Fruit fly (Drosophila melanogaster): ENCODE results near the gene ChAT.

Gene ChAT

dm6 chr3R:18741027-18741843 is 35.9 kb downstream of the ChAT start (continued):
- peak; percentile 91 for TF ChIP-seq CG9437 (GFP tag; optimal IDR thresholded peaks at IDR 0.05)
- TF ChIP-seq NfI (GFP tag; optimal IDR thresholded peaks at IDR 0.05) = peak; percentile 96
- TF ChIP-seq sima (GFP tag; optimal IDR thresholded peaks at IDR 0.05) = no peak
- TF ChIP-seq ERR (GFP tag; optimal IDR thresholded peaks at IDR 0.05) = peak; percentile 60
- peak; percentile 77 for TF ChIP-seq CG18011 (GFP tag; optimal IDR thresholded peaks at IDR 0.05)
- peak; percentile 94 for TF ChIP-seq stc (GFP tag; IDR thresholded peaks at IDR 0.05)
- peak; percentile 97 for TF ChIP-seq CG12391 (tag; optimal IDR thresholded peaks at IDR 0.05)
- TF ChIP-seq CG4404 (GFP tag; IDR thresholded peaks at IDR 0.05) = peak; percentile 86
- peak; percentile 92 for TF ChIP-seq jigr1 (GFP tag; IDR thresholded peaks at IDR 0.05)
- TF ChIP-seq shn (GFP tag; optimal IDR thresholded peaks at IDR 0.05) = peak; percentile 57
- peak; percentile 89 for TF ChIP-seq dati (GFP tag; IDR thresholded peaks at IDR 0.05)
- TF ChIP-seq CG14710 (tag; optimal IDR thresholded peaks at IDR 0.05) = peak; percentile 95
- peak; percentile 92 for TF ChIP-seq CG1603 (tag; optimal IDR thresholded peaks at IDR 0.05)
- no peak for TF ChIP-seq Doc3 (GFP tag; IDR thresholded peaks at IDR 0.05; ENCODE audit: partially characterized antibody)
- TF ChIP-seq Dll (GFP tag; IDR thresholded peaks at IDR 0.05; ENCODE audit: partially characterized antibody) = no peak
- no peak for TF ChIP-seq fru (optimal IDR thresholded peaks at IDR 0.05)
- TF ChIP-seq Sox100B (GFP tag; optimal IDR thresholded peaks at IDR 0.05) = peak; percentile 96
- peak; percentile 93 for TF ChIP-seq Spps (tag; optimal IDR thresholded peaks at IDR 0.05)
- TF ChIP-seq Awh (GFP tag; IDR thresholded peaks at IDR 0.05) = peak; percentile 95
- TF ChIP-seq pita (GFP tag; optimal IDR thresholded peaks at IDR 0.05) = no peak
- peak; percentile 98 for TF ChIP-seq CG9932 (GFP tag; IDR thresholded peaks at IDR 0.05)
- TF ChIP-seq CG32532 (GFP tag; IDR thresholded peaks at IDR 0.05) = peak; percentile 98
- TF ChIP-seq Kr (GFP tag; optimal IDR thresholded peaks at IDR 0.05) = no peak
- peak; percentile 87 for TF ChIP-seq crol (GFP tag; IDR thresholded peaks at IDR 0.05)
- peak; percentile 94 for TF ChIP-seq CG32767 (GFP tag; IDR thresholded peaks at IDR 0.05)
- TF ChIP-seq CG31441 (GFP tag; IDR thresholded peaks at IDR 0.05) = peak; percentile 97
- peak; percentile 37 for TF ChIP-seq stwl (tag; optimal IDR thresholded peaks at IDR 0.05)
- peak; percentile 98 for TF ChIP-seq CG8924 (tag; optimal IDR thresholded peaks at IDR 0.05)
- TF ChIP-seq CG30020 (tag; optimal IDR thresholded peaks at IDR 0.05) = peak; percentile 76
- TF ChIP-seq gt (GFP tag; IDR thresholded peaks at IDR 0.05) = peak; percentile 85
- peak; percentile 73 for TF ChIP-seq CG2116 (GFP tag; optimal IDR thresholded peaks at IDR 0.05)
- peak; percentile 89 for TF ChIP-seq CG33557 (GFP tag; optimal IDR thresholded peaks at IDR 0.05)
- TF ChIP-seq CG14860 (GFP tag; IDR thresholded peaks at IDR 0.05; ENCODE audit: partially characterized antibody) = no peak
- TF ChIP-seq cad (GFP tag; optimal IDR thresholded peaks at IDR 0.05) = no peak
- TF ChIP-seq CkIIα-i1 (GFP tag; IDR thresholded peaks at IDR 0.05) = peak; percentile 77
- peak; percentile 91 for TF ChIP-seq CG2202 (tag; optimal IDR thresholded peaks at IDR 0.05)
- peak; percentile 66 for TF ChIP-seq CG17912 (GFP tag; optimal IDR thresholded peaks at IDR 0.05)
- TF ChIP-seq wek (GFP tag; optimal IDR thresholded peaks at IDR 0.05) = peak; percentile 67
- TF ChIP-seq CG5245 (GFP tag; optimal IDR thresholded peaks at IDR 0.05) = peak; percentile 94
- peak; percentile 93 for TF ChIP-seq CG6272 (GFP tag; IDR thresholded peaks at IDR 0.05)
- TF ChIP-seq CG13123 (GFP tag; optimal IDR thresholded peaks at IDR 0.05) = peak; percentile 80
- peak; percentile 92 for TF ChIP-seq ATbp (GFP tag; optimal IDR thresholded peaks at IDR 0.05)
- TF ChIP-seq Mrtf (GFP tag; IDR thresholded peaks at IDR 0.05) = peak; percentile 95
- peak; percentile 97 for TF ChIP-seq Med (GFP tag)
- TF ChIP-seq CoRest (tag; optimal IDR thresholded peaks at IDR 0.05) = peak; percentile 98
- peak; percentile 94 for TF ChIP-seq nau (GFP tag; optimal IDR thresholded peaks at IDR 0.05)
- TF ChIP-seq Atf6 (GFP tag; IDR thresholded peaks at IDR 0.05) = peak; percentile 98
- no peak for TF ChIP-seq HLH4C (GFP tag; IDR thresholded peaks at IDR 0.05; ENCODE audit: partially characterized antibody)
- peak; percentile 97 for TF ChIP-seq NFAT (GFP tag; IDR thresholded peaks at IDR 0.05)
- peak; percentile 51 for TF ChIP-seq CG9876 (GFP tag; optimal IDR thresholded peaks at IDR 0.05)

Data from whole organism, embryonic.